Fruit fly (Drosophila melanogaster): Measurements from ENCODE around the gene dpr19.

The dpr19 gene

dm6 chr2L:10395642-10396487 lies 19.9 kb downstream of the dpr19 start, which contains the start of gene Mdh1:
Mdh1 (minus strand) TSS chr2L:10396332.
- TF ChIP-seq EcR (GFP tag; optimal IDR thresholded peaks at IDR 0.05) (peak; percentile 20), CG17806 (tag; optimal IDR thresholded peaks at IDR 0.05) (no peak), CG13204 (GFP tag; optimal IDR thresholded peaks at IDR 0.05) (no peak), CG9948 (tag; optimal IDR thresholded peaks at IDR 0.05) (no peak)

dm6 chr2L:10396488-10396824 lies 20.5 kb downstream of the dpr19 start, which contains the start of gene Cnot4:
Cnot4 (plus strand) TSS chr2L:10396716.
- TF ChIP-seq CG4496 (GFP tag; IDR thresholded peaks at IDR 0.05), result no peak
- no peak for TF ChIP-seq CG34367 (tag; optimal IDR thresholded peaks at IDR 0.05)
- TF ChIP-seq CG15710 (tag; optimal IDR thresholded peaks at IDR 0.05), result no peak
- no peak for TF ChIP-seq gl (tag; optimal IDR thresholded peaks at IDR 0.05)
- no peak for TF ChIP-seq CG14655 (GFP tag; optimal IDR thresholded peaks at IDR 0.05)
- no peak for TF ChIP-seq D1 (tag; optimal IDR thresholded peaks at IDR 0.05)
- no peak for TF ChIP-seq CG10348 (GFP tag; IDR thresholded peaks at IDR 0.05)
- no peak for TF ChIP-seq CG8301 (tag; optimal IDR thresholded peaks at IDR 0.05)
- TF ChIP-seq CG8159 (tag; optimal IDR thresholded peaks at IDR 0.05), result no peak
- TF ChIP-seq Pif1A (GFP tag; optimal IDR thresholded peaks at IDR 0.05), result no peak
- TF ChIP-seq Snoo (tag; optimal IDR thresholded peaks at IDR 0.05), result no peak
- no peak for TF ChIP-seq CG9948 (tag; optimal IDR thresholded peaks at IDR 0.05)
- no peak for TF ChIP-seq fd96Ca (GFP tag; IDR thresholded peaks at IDR 0.05)
- TF ChIP-seq CG12605 (GFP tag; IDR thresholded peaks at IDR 0.05), result no peak
- TF ChIP-seq CG17806 (tag; optimal IDR thresholded peaks at IDR 0.05), result no peak

- TF ChIP-seq EcR (GFP tag; optimal IDR thresholded peaks at IDR 0.05), result peak; percentile 41
- peak; percentile 28 for TF ChIP-seq Pif1B (GFP tag; optimal IDR thresholded peaks at IDR 0.05)
- no peak for TF ChIP-seq CG8159 (tag; optimal IDR thresholded peaks at IDR 0.05)
Observed at dm6 chr2L:10396877-10397587, 21.1 kb downstream of the dpr19 start.

- TF ChIP-seq rn (GFP tag; IDR thresholded peaks at IDR 0.05) (no peak), CG15710 (tag; optimal IDR thresholded peaks at IDR 0.05) (no peak), CG8301 (tag; optimal IDR thresholded peaks at IDR 0.05) (no peak), CG13204 (GFP tag; optimal IDR thresholded peaks at IDR 0.05) (no peak), Snoo (tag; optimal IDR thresholded peaks at IDR 0.05) (no peak), D1 (tag; optimal IDR thresholded peaks at IDR 0.05) (no peak), CG14655 (GFP tag; optimal IDR thresholded peaks at IDR 0.05) (no peak), fd96Ca (GFP tag; IDR thresholded peaks at IDR 0.05) (no peak), Pif1A (GFP tag; optimal IDR thresholded peaks at IDR 0.05) (no peak)
Observed at dm6 chr2L:10403803-10404315, 27.9 kb downstream of the dpr19 start.

dm6 chr2L:10405008-10405654 lies 29.2 kb downstream of the dpr19 start, which contains the start of the genes CG17768, LSm-4 and Ir31a:
CG17768 (minus strand) TSS chr2L:10405203.
LSm-4 (minus strand) TSS chr2L:10405203.
Ir31a (plus strand) TSS chr2L:10405565.
- TF ChIP-seq CG15710 (tag; optimal IDR thresholded peaks at IDR 0.05) (no peak), rn (GFP tag; IDR thresholded peaks at IDR 0.05) (no peak), CG8159 (tag; optimal IDR thresholded peaks at IDR 0.05) (no peak)

- TF ChIP-seq Pif1B (GFP tag; optimal IDR thresholded peaks at IDR 0.05), result no peak
- no peak for TF ChIP-seq CG8159 (tag; optimal IDR thresholded peaks at IDR 0.05)
- TF ChIP-seq CG17806 (tag; optimal IDR thresholded peaks at IDR 0.05), result peak; percentile 20
- no peak for TF ChIP-seq CG14655 (GFP tag; optimal IDR thresholded peaks at IDR 0.05)
- TF ChIP-seq CG32121 (GFP tag; IDR thresholded peaks at IDR 0.05), result peak; percentile 50; the same call in 1 of the 2 replicates
- TF ChIP-seq CG15710 (tag; optimal IDR thresholded peaks at IDR 0.05), result peak; percentile 62
- peak; percentile 67 for TF ChIP-seq CG34367 (tag; optimal IDR thresholded peaks at IDR 0.05)
- TF ChIP-seq Snoo (tag; optimal IDR thresholded peaks at IDR 0.05), result peak; percentile 85
- TF ChIP-seq CG4496 (GFP tag; IDR thresholded peaks at IDR 0.05), result peak; percentile 83; the same call in 2 of the 3 replicates
- peak; percentile 52 for TF ChIP-seq gl (tag; optimal IDR thresholded peaks at IDR 0.05)
Observed at dm6 chr2L:10408122-10408576, 32.2 kb downstream of the dpr19 start, which contains the start of the genes Ip259 and RpS27A. Ip259 (plus strand) TSS chr2L:10408352. RpS27A (plus strand) TSS chr2L:10408352.
